Worm (Caenorhabditis elegans) whole organism, L1 larva: ENCODE data around the gene tab-1.

Experiments
- C16A3.4 ChIP-seq: fragments of 150-350 bp; optimal IDR thresholded peaks from 2 replicates; lab custom pipeline; 2014; ENCODE audit warnings: missing biosample characterization, missing genetic modification characterization
- C34B4.2 ChIP-seq: sonication (generic microtip); optimal IDR thresholded peaks from 2 replicates; lab custom pipeline; 2017; ENCODE audit warnings: mild to moderate bottlenecking, missing genetic modification characterization, missing compliant biosample characterization
- F16B12.6 ChIP-seq: fragments of 150-350 bp; optimal IDR thresholded peaks from 2 replicates; lab custom pipeline; 2014; ENCODE audit warnings: missing biosample characterization, missing genetic modification characterization
- alr-1 ChIP-seq: fragments of 200-800 bp; sonication (Bioruptor generic); optimal IDR thresholded peaks from 2 replicates; lab custom pipeline; 2018; ENCODE audit warnings: borderline replicate concordance, mild to moderate bottlenecking, missing genetic modification characterization, missing compliant biosample characterization
- ama-1 ChIP-seq: fragments of 150-350 bp; optimal IDR thresholded peaks from 2 replicates; lab custom pipeline; 2014
- blmp-1 ChIP-seq: fragments of 150-350 bp; optimal IDR thresholded peaks from 2 replicates; lab custom pipeline; 2014; ENCODE audit warnings: missing biosample characterization, missing genetic modification characterization
- ceh-90 ChIP-seq: sonication (generic microtip); optimal IDR thresholded peaks from 2 replicates; lab custom pipeline; 2016; ENCODE audit warnings: missing genetic modification characterization, missing compliant biosample characterization
- ces-1 ChIP-seq: fragments of 150-350 bp; optimal IDR thresholded peaks from 2 replicates; lab custom pipeline; 2014; ENCODE audit warnings: missing biosample characterization, missing genetic modification reagents, missing genetic modification characterization
- dpl-1 ChIP-seq, 3 experiments: fragments of 150-350 bp in 2 of 3; sonication (generic microtip) in 1 of 3; optimal IDR thresholded peaks; 2 replicates each; lab custom pipeline; 2014 to 2017; ENCODE audit warnings: missing biosample characterization in 3 of 3, missing genetic modification characterization in 3 of 3, missing genetic modification reagents in 3 of 3
- egl-13 ChIP-seq: sonication (generic microtip); optimal IDR thresholded peaks from 2 replicates; lab custom pipeline; 2016; ENCODE audit warnings: missing genotype, missing genetic modification reagents, missing genetic modification characterization, missing compliant biosample characterization
- egl-27 ChIP-seq, 2 experiments: fragments of 150-350 bp in 1 of 2; sonication (generic microtip); optimal IDR thresholded peaks; 3 replicates each; lab custom pipeline; 2017 to 2018; ENCODE audit warnings: missing biosample characterization in 2 of 2, missing genetic modification characterization in 2 of 2, missing genetic modification reagents in 2 of 2
- fkh-10 ChIP-seq: sonication (generic microtip); optimal IDR thresholded peaks from 2 replicates; lab custom pipeline; 2017; ENCODE audit warnings: missing biosample characterization, missing genetic modification reagents, missing genetic modification characterization
- hlh-4 ChIP-seq: sonication (generic microtip); optimal IDR thresholded peaks from 2 replicates; lab custom pipeline; 2016; ENCODE audit warnings: mild to moderate bottlenecking, missing genetic modification characterization, missing compliant biosample characterization
- hpl-2 ChIP-seq: fragments of 150-350 bp; optimal IDR thresholded peaks from 2 replicates; lab custom pipeline; 2014; ENCODE audit warnings: missing biosample characterization, missing genetic modification reagents, missing genetic modification characterization
- isw-1 ChIP-seq: fragments of 200-800 bp; sonication (Bioruptor generic); IDR thresholded peaks from 2 replicates; pipeline ENCODE4 v1.3.6; 2022; ENCODE audit warnings: missing genetic modification characterization, missing compliant biosample characterization
- lin-14 ChIP-seq: fragments of 200-800 bp; sonication (Bioruptor generic); optimal IDR thresholded peaks from 2 replicates; lab custom pipeline; 2018; ENCODE audit warnings: mild to moderate bottlenecking, missing genetic modification characterization, moderate library complexity, missing compliant biosample characterization
- lin-35 ChIP-seq, 2 experiments: fragments of 150-350 bp; optimal IDR thresholded peaks; 2 replicates each; lab custom pipeline; 2014; ENCODE audit warnings: missing biosample characterization in 2 of 2, missing genetic modification characterization in 2 of 2, missing genetic modification reagents in 2 of 2
- mef-2 ChIP-seq: fragments of 150-350 bp; optimal IDR thresholded peaks from 2 replicates; lab custom pipeline; 2014; ENCODE audit warnings: missing biosample characterization, missing genetic modification characterization
- nhr-11 ChIP-seq: fragments of 150-350 bp; optimal IDR thresholded peaks from 2 replicates; lab custom pipeline; 2014; ENCODE audit warnings: missing biosample characterization, missing genetic modification characterization
- nhr-19 ChIP-seq: fragments of 200-800 bp; sonication (Bioruptor generic); conservative IDR thresholded peaks from 2 replicates; pipeline ENCODE4 v1.3.6; 2022; ENCODE audit warnings: missing genetic modification characterization, missing compliant biosample characterization
- nhr-47 ChIP-seq: sonication (generic microtip); optimal IDR thresholded peaks from 2 replicates; lab custom pipeline; 2016; ENCODE audit warnings: mild to moderate bottlenecking, missing genetic modification characterization, moderate library complexity, missing compliant biosample characterization
- nhr-76 ChIP-seq: sonication (generic microtip); optimal IDR thresholded peaks from 2 replicates; lab custom pipeline; 2017; ENCODE audit warnings: missing biosample characterization, missing genetic modification characterization
- nhr-77 ChIP-seq: fragments of 150-350 bp; optimal IDR thresholded peaks from 2 replicates; lab custom pipeline; 2014; ENCODE audit warnings: missing biosample characterization, missing genetic modification characterization
- nhr-85 ChIP-seq: sonication (generic microtip); peaks from one replicate; lab custom pipeline; 2016; ENCODE audit warnings: missing genetic modification characterization, inconsistent platforms, missing compliant biosample characterization
- pqm-1 ChIP-seq: sonication (generic microtip); optimal IDR thresholded peaks from 3 replicates; lab custom pipeline; 2017; ENCODE audit warnings: missing biosample characterization, missing genetic modification characterization
- rnt-1 ChIP-seq: sonication (generic microtip); optimal IDR thresholded peaks from 2 replicates; lab custom pipeline; 2016; ENCODE audit warnings: mild to moderate bottlenecking, missing genetic modification characterization, moderate library complexity, missing compliant biosample characterization
- snu-23 ChIP-seq: sonication (generic microtip); optimal IDR thresholded peaks from 2 replicates; lab custom pipeline; 2016; ENCODE audit warnings: missing genetic modification characterization, missing compliant biosample characterization
- sox-4 ChIP-seq: sonication (generic microtip); optimal IDR thresholded peaks from 2 replicates; lab custom pipeline; 2016; ENCODE audit warnings: missing genetic modification characterization, missing compliant biosample characterization
- sptf-1 ChIP-seq: fragments of 150-350 bp; optimal IDR thresholded peaks from 2 replicates; lab custom pipeline; 2014; ENCODE audit warnings: missing biosample characterization, missing genetic modification characterization
- tbx-2 ChIP-seq: sonication (generic microtip); optimal IDR thresholded peaks from 2 replicates; lab custom pipeline; 2016; ENCODE audit warnings: missing genetic modification characterization, missing compliant biosample characterization
- unc-62 ChIP-seq: fragments of 150-350 bp; optimal IDR thresholded peaks from 2 replicates; lab custom pipeline; 2014; ENCODE audit warnings: missing biosample characterization, missing genetic modification reagents, missing genetic modification characterization
- unc-86 ChIP-seq: sonication (generic microtip); optimal IDR thresholded peaks from 2 replicates; lab custom pipeline; 2016; ENCODE audit warnings: missing genetic modification characterization, missing compliant biosample characterization
- unc-98 ChIP-seq: fragments of 200-800 bp; sonication (Bioruptor generic); IDR thresholded peaks from 2 replicates; pipeline ENCODE4 v1.3.6; 2022; ENCODE audit warnings: missing genetic modification characterization, missing compliant biosample characterization
- zip-4 ChIP-seq: fragments of 200-800 bp; sonication (Bioruptor generic); optimal IDR thresholded peaks from 2 replicates; lab custom pipeline; 2018; ENCODE audit warnings: mild to moderate bottlenecking, missing genetic modification characterization, moderate library complexity, missing compliant biosample characterization
- ztf-11 ChIP-seq, 2 experiments: sonication (generic microtip); optimal IDR thresholded peaks; 2 replicates each; lab custom pipeline; 2016 to 2017; ENCODE audit warnings: missing genetic modification characterization in 2 of 2, missing biosample characterization in 1 of 2, missing compliant biosample characterization in 1 of 2

The tab-1 gene

ce11 chrII:6803024-6803423 lies at the start of gene tab-1:
Gene tab-1, plus strand, starts transcription at chrII:6803324.
- TF ChIP-seq snu-23 (GFP tag; lab: Kevin White, UChicago): no peak
- TF ChIP-seq C16A3.4 (tag; lab: Kevin White, UChicago): no peak
- TF ChIP-seq zip-4 (GFP tag; lab: Kevin White, UChicago): no peak
- TF ChIP-seq isw-1: no peak
- TF ChIP-seq sox-4 (tag; lab: Kevin White, UChicago): no peak

DNA sequence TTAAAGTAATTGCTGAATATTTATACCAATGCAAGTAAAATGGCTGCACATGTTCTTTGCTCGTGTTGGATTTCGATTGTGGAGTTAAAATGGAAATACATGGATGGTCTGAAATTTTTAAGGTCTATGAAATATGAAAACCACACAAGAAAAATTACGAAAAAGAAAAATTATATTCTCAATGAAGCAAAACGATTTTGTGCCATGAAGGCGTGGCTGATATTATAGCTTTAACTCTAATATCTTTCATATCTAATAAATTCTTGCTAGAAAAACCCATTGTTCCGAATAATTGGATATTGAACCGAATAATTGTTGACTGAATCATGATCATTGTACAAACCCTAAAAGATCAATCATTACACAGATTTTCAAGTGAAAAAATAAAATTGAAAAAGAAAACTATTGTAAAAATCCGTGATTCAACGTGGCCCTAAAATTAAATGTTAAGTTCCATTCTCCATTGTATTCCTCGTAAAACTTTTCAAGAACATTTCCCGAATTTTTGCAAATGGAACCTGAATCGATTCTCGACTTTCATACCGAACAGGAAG lies 48.4 kb upstream of the tab-1 start, which contains the start of the genes srx-95 and fis-1:
Gene srx-95 (minus strand): TSS at position 101 of the 554 bp plus-strand sequence.
Gene fis-1 (plus strand): TSS at position 504 of the 554 bp plus-strand sequence.
- TF ChIP-seq ceh-90 (tag; lab: Kevin White, UChicago) (no peak), nhr-11 (no peak), pqm-1 (tag; lab: Kevin White, UChicago) (no peak), hpl-2 (GFP tag; lab: Kevin White, UChicago) (no peak), zip-4 (GFP tag; lab: Kevin White, UChicago) (no peak), blmp-1 (no peak), nhr-85 (no peak), egl-13 (tag; lab: Kevin White, UChicago) (no peak), unc-62 (GFP tag; lab: Kevin White, UChicago) (no peak), F16B12.6 (tag; lab: Kevin White, UChicago) (no peak), sptf-1 (tag; lab: Kevin White, UChicago) (no peak), rnt-1 (tag; lab: Kevin White, UChicago) (no peak), C34B4.2 (tag; lab: Kevin White, UChicago) (no peak), nhr-47 (tag; lab: Kevin White, UChicago) (no peak), alr-1 (tag; lab: Kevin White, UChicago) (no peak), tbx-2 (tag; lab: Kevin White, UChicago) (no peak), ztf-11 (tag; optimal IDR thresholded peaks at IDR 0.05; lab: Kevin White, UChicago) (no peak), lin-35 (GFP tag; optimal IDR thresholded peaks at IDR 0.05; lab: Kevin White, UChicago) (no peak), ama-1 (lab: Kevin White, UChicago) (no peak), fkh-10 (GFP tag; lab: Kevin White, UChicago) (no peak)

DNA sequence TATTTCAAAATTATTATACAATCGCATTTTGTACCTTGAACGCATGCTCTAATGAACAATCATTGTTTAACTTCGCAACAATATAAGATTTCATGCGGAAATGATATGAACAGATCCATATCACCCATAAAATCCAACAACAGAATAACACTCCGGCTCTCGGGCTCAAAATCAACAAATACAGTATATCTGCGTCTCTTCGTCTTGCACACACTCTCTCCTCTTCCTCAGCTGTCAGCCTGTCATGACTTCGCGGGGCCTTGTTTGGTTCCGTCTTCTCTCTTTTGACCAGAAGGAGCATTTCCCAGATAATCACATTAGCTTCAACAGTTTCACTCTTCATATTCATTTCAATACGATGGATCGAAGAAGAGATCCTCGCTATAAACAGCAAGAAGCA lies 46.9 kb upstream of the tab-1 start, which contains the start of gene F41G3.3:
Gene F41G3.3 (plus strand): TSS at position 301 of the 400 bp plus-strand sequence.
- no peak for TF ChIP-seq nhr-76 (tag; lab: Kevin White, UChicago)
- no peak for TF ChIP-seq unc-86 (tag; lab: Kevin White, UChicago)
- TF ChIP-seq hlh-4: no peak
- no peak for TF ChIP-seq zip-4 (GFP tag; lab: Kevin White, UChicago)
- no peak for TF ChIP-seq nhr-19 (GFP tag; lab: Robert Waterston, UW)
- TF ChIP-seq egl-27 (tag; optimal IDR thresholded peaks at IDR 0.05; lab: Kevin White, UChicago): no peak
- no peak for TF ChIP-seq ceh-90 (tag; lab: Kevin White, UChicago)
- no peak for TF ChIP-seq mef-2 (tag; lab: Kevin White, UChicago)
- no peak for TF ChIP-seq dpl-1 (GFP tag; optimal IDR thresholded peaks at IDR 0.05; lab: Kevin White, UChicago)
- no peak for TF ChIP-seq unc-98 (GFP tag; lab: Robert Waterston, UW)
- TF ChIP-seq ces-1 (GFP tag; lab: Kevin White, UChicago): no peak
- TF ChIP-seq rnt-1 (tag; lab: Kevin White, UChicago): no peak

- TF ChIP-seq lin-14 (GFP tag; lab: Kevin White, UChicago): peak; percentile 2
- no peak for TF ChIP-seq nhr-77 (tag; lab: Kevin White, UChicago)
These were observed 38.4 kb upstream of the tab-1 start, which contains the start of gene nlp-50 for ce11 chrII:6764734-6765133. Gene nlp-50, plus strand, starts transcription at chrII:6765034.
